Fruit fly (Drosophila melanogaster) whole organism, wandering third instar larva: ENCODE results near the gene gfzf.

Experiments
- Abd-B ChIP-seq: fragments of >200 bp; optimal IDR thresholded peaks from 2 replicates; lab custom pipeline; 2017; ENCODE audit warnings: missing biosample characterization, missing genetic modification characterization
- CG32264 ChIP-seq: fragments of 200-800 bp; sonication (Bioruptor generic); optimal IDR thresholded peaks from 2 replicates; lab custom pipeline; 2016; ENCODE audit warnings: missing biosample characterization, missing genetic modification characterization
- CrebA ChIP-seq: fragments of 200-800 bp; sonication (Bioruptor generic); optimal IDR thresholded peaks from 2 replicates; lab custom pipeline; 2016; ENCODE audit warnings: missing biosample characterization, mild to moderate bottlenecking, missing genetic modification characterization, borderline replicate concordance
- Dfd ChIP-seq: fragments of >200 bp; optimal IDR thresholded peaks from 2 replicates; lab custom pipeline; 2017; ENCODE audit warnings: missing biosample characterization, missing genetic modification characterization
- GATAd ChIP-seq: sonication (Bioruptor generic); optimal IDR thresholded peaks from 2 replicates; lab custom pipeline; 2016; ENCODE audit warnings: missing biosample characterization, missing genetic modification characterization
- HLH106 ChIP-seq: fragments of 200-800 bp; optimal IDR thresholded peaks from 3 replicates; lab custom pipeline; 2019; ENCODE audit warnings: missing biosample characterization, mild to moderate bottlenecking, missing genetic modification characterization, moderate library complexity
- Hnf4 ChIP-seq: fragments of 200-800 bp; sonication (Bioruptor generic); optimal IDR thresholded peaks from 2 replicates; lab custom pipeline; 2016; ENCODE audit warnings: missing biosample characterization, mild to moderate bottlenecking, missing genetic modification characterization
- Hr78 ChIP-seq: fragments of >200 bp; optimal IDR thresholded peaks from 2 replicates; lab custom pipeline; 2017; ENCODE audit warnings: missing biosample characterization, missing genetic modification characterization
- Hr83 ChIP-seq: fragments of 200-300 bp; sonication (Bioruptor generic); optimal IDR thresholded peaks from 2 replicates; lab custom pipeline; 2016; ENCODE audit warnings: missing biosample characterization, mild to moderate bottlenecking, missing genetic modification characterization, moderate library complexity; ENCODE audit not compliant: poor library complexity, severe bottlenecking
- Jra ChIP-seq: sonication (Bioruptor generic); optimal IDR thresholded peaks from 2 replicates; lab custom pipeline; 2016; ENCODE audit warnings: missing biosample characterization, missing genetic modification characterization
- Mio ChIP-seq: sonication (Bioruptor generic); optimal IDR thresholded peaks from 2 replicates; lab custom pipeline; 2016; ENCODE audit warnings: missing biosample characterization, missing genetic modification characterization
- Myc ChIP-seq: fragments of >200 bp; optimal IDR thresholded peaks from 2 replicates; lab custom pipeline; 2017
- N ChIP-seq: fragments of >200 bp; optimal IDR thresholded peaks from 2 replicates; lab custom pipeline; 2018; ENCODE audit warnings: missing biosample characterization, missing external identifiers, missing genetic modification characterization
- OdsH ChIP-seq: fragments of 200-800 bp; sonication (Bioruptor generic); optimal IDR thresholded peaks from 2 replicates; lab custom pipeline; 2016; ENCODE audit warnings: missing biosample characterization, mild to moderate bottlenecking, missing genetic modification characterization
- Rel ChIP-seq, 2 experiments: fragments of 200-800 bp; sonication (Bioruptor generic) in 1 of 2; optimal IDR thresholded peaks; 2 replicates in 1 of 2; 3 replicates in 1 of 2; lab custom pipeline; 2016 to 2019; ENCODE audit warnings: mild to moderate bottlenecking in 2 of 2, missing biosample characterization in 2 of 2, missing genetic modification characterization in 2 of 2, moderate library complexity in 1 of 2
- Sp1 ChIP-seq: fragments of 200-800 bp; sonication (Bioruptor generic); optimal IDR thresholded peaks from 3 replicates; lab custom pipeline; 2019; ENCODE audit warnings: missing biosample characterization, mild to moderate bottlenecking, missing genetic modification characterization, moderate library complexity
- br ChIP-seq: fragments of 200-800 bp; sonication (Bioruptor generic); optimal IDR thresholded peaks from 2 replicates; lab custom pipeline; 2016; ENCODE audit warnings: missing biosample characterization, missing genetic modification characterization
- brk ChIP-seq: fragments of 200-800 bp; sonication (Bioruptor generic); optimal IDR thresholded peaks from 2 replicates; lab custom pipeline; 2016; ENCODE audit warnings: missing biosample characterization, mild to moderate bottlenecking, missing genetic modification characterization
- dl ChIP-seq, 2 experiments: fragments of 175-275, 200-275 bp in 1 of 2; fragments of 200-275 bp in 1 of 2; sonication (Bioruptor generic); optimal IDR thresholded peaks; lab custom pipeline; 2018; ENCODE audit warnings: mild to moderate bottlenecking in 2 of 2, missing biosample characterization in 2 of 2, missing genetic modification characterization in 2 of 2, moderate library complexity in 2 of 2; ENCODE audit not compliant: partially characterized antibody in 2 of 2, insufficient read depth in 1 of 2
- dmrt93B ChIP-seq: fragments of 200-800 bp; sonication (Bioruptor generic); optimal IDR thresholded peaks from 2 replicates; lab custom pipeline; 2018; ENCODE audit warnings: missing biosample characterization, mild to moderate bottlenecking, missing genetic modification characterization
- dsf ChIP-seq: sonication (Bioruptor generic); optimal IDR thresholded peaks from 2 replicates; lab custom pipeline; 2016; ENCODE audit warnings: missing biosample characterization, missing genetic modification characterization, borderline replicate concordance
- ey ChIP-seq: fragments of 200-800 bp; sonication (Bioruptor generic); optimal IDR thresholded peaks from 2 replicates; lab custom pipeline; 2016; ENCODE audit warnings: missing biosample characterization, missing genetic modification characterization
- foxo ChIP-seq, 2 experiments: fragments of 200-800 bp; sonication (Bioruptor generic); optimal IDR thresholded peaks; 2 replicates in 1 of 2; 3 replicates in 1 of 2; lab custom pipeline; 2016 to 2017; ENCODE audit warnings: missing biosample characterization in 2 of 2, missing genetic modification characterization in 2 of 2
- fru ChIP-seq: fragments of 200-800 bp; sonication (Bioruptor generic); optimal IDR thresholded peaks from 3 replicates; lab custom pipeline; 2016; ENCODE audit warnings: missing biosample characterization, mild to moderate bottlenecking, missing genetic modification characterization
- h ChIP-seq: fragments of 200-800 bp; sonication (Bioruptor generic); optimal IDR thresholded peaks from 3 replicates; lab custom pipeline; 2016; ENCODE audit warnings: missing biosample characterization, mild to moderate bottlenecking, missing genetic modification characterization
- jim ChIP-seq: fragments of 175-275, 200-325 bp; sonication (Bioruptor generic); optimal IDR thresholded peaks from 2 replicates; lab custom pipeline; 2016; ENCODE audit warnings: missing biosample characterization, mild to moderate bottlenecking, missing genetic modification characterization
- pan ChIP-seq: fragments of >200 bp; optimal IDR thresholded peaks from 2 replicates; lab custom pipeline; 2017
- psq ChIP-seq: fragments of 200-800 bp; sonication (Bioruptor generic); optimal IDR thresholded peaks from 3 replicates; lab custom pipeline; 2017; ENCODE audit warnings: missing biosample characterization, mild to moderate bottlenecking, missing genetic modification characterization, moderate library complexity
- rgr ChIP-seq: fragments of 200-800 bp; sonication (Bioruptor generic); optimal IDR thresholded peaks from 3 replicates; lab custom pipeline; 2016; ENCODE audit warnings: missing biosample characterization, mild to moderate bottlenecking, missing genetic modification characterization
- sage ChIP-seq: fragments of 200-800 bp; sonication (Bioruptor generic); optimal IDR thresholded peaks from 2 replicates; lab custom pipeline; 2016; ENCODE audit warnings: missing biosample characterization, mild to moderate bottlenecking, missing genetic modification characterization
- sv ChIP-seq: fragments of 200-800 bp; sonication (Bioruptor generic); optimal IDR thresholded peaks from 3 replicates; lab custom pipeline; 2016; ENCODE audit warnings: missing biosample characterization, missing genetic modification characterization
- tai ChIP-seq: sonication (Bioruptor generic); optimal IDR thresholded peaks from 2 replicates; lab custom pipeline; 2016; ENCODE audit warnings: missing biosample characterization, missing genetic modification characterization
- usp ChIP-seq: fragments of >200 bp; optimal IDR thresholded peaks from 2 replicates; lab custom pipeline; 2017; ENCODE audit warnings: missing biosample characterization, missing genetic modification characterization

gfzf gene

dm6 chr3R:7137207-7137606 is 13.6 kb downstream of the gfzf start:
- TF ChIP-seq N (GFP tag; lab: Kevin White, UChicago): no peak
- no peak for TF ChIP-seq dmrt93B (GFP tag; lab: Kevin White, UChicago)
- TF ChIP-seq dl (GFP tag; optimal IDR thresholded peaks at IDR 0.05; lab: Kevin White, UChicago; ENCODE audit: insufficient read depth in 1 of 2, partially characterized antibody in 2 of 2): no peak
- TF ChIP-seq foxo (GFP tag; optimal IDR thresholded peaks at IDR 0.05; lab: Kevin White, UChicago): no peak
- no peak for TF ChIP-seq Rel (GFP tag; optimal IDR thresholded peaks at IDR 0.05; lab: Kevin White, UChicago)
- TF ChIP-seq Rel (tag; optimal IDR thresholded peaks at IDR 0.05; lab: Kevin White, UChicago): no peak
- TF ChIP-seq br: no peak

- TF ChIP-seq dl (GFP tag; optimal IDR thresholded peaks at IDR 0.05; lab: Kevin White, UChicago; ENCODE audit: insufficient read depth in 1 of 2, partially characterized antibody in 2 of 2) (no peak), Mio (no peak), Hnf4 (GFP tag; lab: Kevin White, UChicago) (no peak), sv (no peak), Abd-B (no peak), dsf (GFP tag; lab: Kevin White, UChicago) (no peak), HLH106 (no peak), Hr78 (GFP tag; lab: Kevin White, UChicago) (no peak), CrebA (GFP tag; lab: Kevin White, UChicago) (no peak), OdsH (GFP tag; lab: Kevin White, UChicago) (no peak)
Measured at dm6 chr3R:7135881-7136280, 14.9 kb downstream of the gfzf start, which contains the start of gene Fer1. Gene Fer1, plus strand, starts transcription at chr3R:7136206.

- no peak for TF ChIP-seq jim (GFP tag; lab: Kevin White, UChicago)
- no peak for TF ChIP-seq GATAd (GFP tag; lab: Kevin White, UChicago)
- TF ChIP-seq sv: no peak
- no peak for TF ChIP-seq tai (GFP tag; lab: Kevin White, UChicago)
- TF ChIP-seq OdsH (GFP tag; lab: Kevin White, UChicago): no peak
- no peak for TF ChIP-seq N (GFP tag; lab: Kevin White, UChicago)
- TF ChIP-seq Mio: no peak
- TF ChIP-seq dl (GFP tag; optimal IDR thresholded peaks at IDR 0.05; lab: Kevin White, UChicago; ENCODE audit: insufficient read depth in 1 of 2, partially characterized antibody in 2 of 2): no peak
- no peak for TF ChIP-seq Hr83 (GFP tag; lab: Kevin White, UChicago)
- no peak for TF ChIP-seq HLH106
- TF ChIP-seq Dfd (GFP tag; lab: Kevin White, UChicago): no peak
- TF ChIP-seq Myc (lab: Kevin White, UChicago): no peak
- TF ChIP-seq CG32264 (GFP tag; lab: Kevin White, UChicago): no peak
- TF ChIP-seq pan (lab: Kevin White, UChicago): no peak
- TF ChIP-seq Hnf4 (GFP tag; lab: Kevin White, UChicago): no peak
- no peak for TF ChIP-seq fru (GFP tag; lab: Kevin White, UChicago)
- TF ChIP-seq Jra (GFP tag; lab: Kevin White, UChicago): no peak
- no peak for TF ChIP-seq usp (GFP tag; lab: Kevin White, UChicago)
Measured at dm6 chr3R:7134715-7135505, 15.9 kb downstream of the gfzf start.

- TF ChIP-seq h (no peak), ey (no peak), Sp1 (GFP tag; lab: Kevin White, UChicago) (no peak), fru (GFP tag; lab: Kevin White, UChicago) (no peak), CG32264 (GFP tag; lab: Kevin White, UChicago) (no peak), tai (GFP tag; lab: Kevin White, UChicago) (no peak), dl (GFP tag; optimal IDR thresholded peaks at IDR 0.05; lab: Kevin White, UChicago; ENCODE audit: insufficient read depth in 1 of 2, partially characterized antibody in 2 of 2) (no peak), CrebA (GFP tag; lab: Kevin White, UChicago) (no peak), rgr (GFP tag; lab: Kevin White, UChicago) (no peak), usp (GFP tag; lab: Kevin White, UChicago) (no peak), psq (GFP tag; lab: Kevin White, UChicago) (no peak), OdsH (GFP tag; lab: Kevin White, UChicago) (no peak), brk (GFP tag; lab: Kevin White, UChicago) (no peak), sage (GFP tag; lab: Kevin White, UChicago) (no peak)
Measured at dm6 chr3R:7131260-7131659, 19.5 kb downstream of the gfzf start, which contains the start of gene CG31493. Gene CG31493, plus strand, starts transcription at chr3R:7131560.
